Worm (Caenorhabditis elegans) whole organism, late embryonic: Measurements from ENCODE around the gene cutl-16.
A peak's percentile ranks its signal among the peaks of the same experiment; 100 is the strongest.

ENCODE experiments used
- C08G9.2 ChIP-seq: sonication (generic microtip); optimal IDR thresholded peaks from 2 replicates; lab custom pipeline; 2016; ENCODE audit warnings: mild to moderate bottlenecking, missing genetic modification characterization, moderate library complexity, missing compliant biosample characterization
- C38D4.7 ChIP-seq: fragments of 200-800 bp; sonication (Bioruptor generic); optimal IDR thresholded peaks from 2 replicates; lab custom pipeline; 2018; ENCODE audit warnings: mild to moderate bottlenecking, missing genetic modification characterization, moderate library complexity, missing compliant biosample characterization
- K09A11.1 ChIP-seq: sonication (generic microtip); optimal IDR thresholded peaks from 2 replicates; lab custom pipeline; 2017; ENCODE audit warnings: antibody characterized with exemption, mild to moderate bottlenecking, missing genetic modification characterization, missing compliant biosample characterization; ENCODE audit not compliant: insufficient read depth
- T23F11.4 ChIP-seq: fragments of 200-800 bp; sonication (Bioruptor generic); optimal IDR thresholded peaks from 2 replicates; lab custom pipeline; 2018; ENCODE audit warnings: mild to moderate bottlenecking, missing genetic modification characterization, missing compliant biosample characterization
- ama-1 ChIP-seq: fragments of 150-350 bp; optimal IDR thresholded peaks from 2 replicates; lab custom pipeline; 2014
- ceh-14 ChIP-seq: sonication (generic microtip); optimal IDR thresholded peaks from 2 replicates; lab custom pipeline; 2016; ENCODE audit warnings: missing genotype, missing genetic modification characterization, missing compliant biosample characterization
- ceh-18 ChIP-seq: sonication (generic microtip); optimal IDR thresholded peaks from 2 replicates; lab custom pipeline; 2016; ENCODE audit warnings: missing genetic modification characterization, missing compliant biosample characterization
- ceh-19 ChIP-seq: fragments of 200-800 bp; sonication (Bioruptor generic); optimal IDR thresholded peaks from 2 replicates; lab custom pipeline; 2018; ENCODE audit warnings: mild to moderate bottlenecking, missing genetic modification characterization, missing compliant biosample characterization
- ceh-2 ChIP-seq: sonication (generic microtip); optimal IDR thresholded peaks from 2 replicates; lab custom pipeline; 2016; ENCODE audit warnings: missing genotype, missing genetic modification characterization, missing compliant biosample characterization
- ceh-22 ChIP-seq: sonication (generic microtip); optimal IDR thresholded peaks from 2 replicates; lab custom pipeline; 2017; ENCODE audit warnings: missing biosample characterization, missing genetic modification characterization
- ceh-31 ChIP-seq: sonication (generic microtip); optimal IDR thresholded peaks from 2 replicates; lab custom pipeline; 2016; ENCODE audit warnings: missing genetic modification characterization, missing compliant biosample characterization
- ceh-34 ChIP-seq: sonication (generic microtip); optimal IDR thresholded peaks from 2 replicates; lab custom pipeline; 2016; ENCODE audit warnings: mild to moderate bottlenecking, missing genetic modification characterization, missing compliant biosample characterization
- ceh-6 ChIP-seq: fragments of 200-800 bp; sonication (Bioruptor generic); optimal IDR thresholded peaks from 2 replicates; lab custom pipeline; 2018; ENCODE audit warnings: mild to moderate bottlenecking, missing genetic modification characterization, missing compliant biosample characterization
- che-1 ChIP-seq: sonication (generic microtip); optimal IDR thresholded peaks from 2 replicates; lab custom pipeline; 2016; ENCODE audit warnings: mild to moderate bottlenecking, missing genetic modification characterization, missing compliant biosample characterization
- dmd-4 ChIP-seq: sonication (generic microtip); optimal IDR thresholded peaks from 2 replicates; lab custom pipeline; 2016; ENCODE audit warnings: borderline replicate concordance, missing genetic modification characterization, missing compliant biosample characterization
- dve-1 ChIP-seq: sonication (generic microtip); optimal IDR thresholded peaks from 2 replicates; lab custom pipeline; 2017; ENCODE audit warnings: antibody characterized with exemption, mild to moderate bottlenecking, missing genetic modification characterization, missing compliant biosample characterization
- elt-2 ChIP-seq: sonication (generic microtip); optimal IDR thresholded peaks from 2 replicates; lab custom pipeline; 2016; ENCODE audit warnings: missing genetic modification reagents, missing genetic modification characterization, missing compliant biosample characterization
- ets-4 ChIP-seq: sonication (generic microtip); optimal IDR thresholded peaks from 2 replicates; lab custom pipeline; 2016; ENCODE audit warnings: missing genetic modification characterization, missing compliant biosample characterization
- eyg-1 ChIP-seq: sonication (generic microtip); optimal IDR thresholded peaks from 2 replicates; lab custom pipeline; 2016; ENCODE audit warnings: missing genotype, missing genetic modification characterization, missing compliant biosample characterization
- fax-1 ChIP-seq: sonication (generic microtip); optimal IDR thresholded peaks from 2 replicates; lab custom pipeline; 2016; ENCODE audit warnings: missing genotype, missing genetic modification characterization, missing compliant biosample characterization
- fkh-10 ChIP-seq: fragments of 150-350 bp; optimal IDR thresholded peaks from 2 replicates; lab custom pipeline; 2014; ENCODE audit warnings: missing biosample characterization, missing genetic modification reagents, missing genetic modification characterization
- fkh-6 ChIP-seq: sonication (generic microtip); optimal IDR thresholded peaks from 2 replicates; lab custom pipeline; 2016; ENCODE audit warnings: missing genetic modification characterization, missing compliant biosample characterization
- gmeb-2 ChIP-seq: sonication (generic microtip); optimal IDR thresholded peaks from 2 replicates; lab custom pipeline; 2016; ENCODE audit warnings: missing genetic modification characterization, inconsistent platforms, missing compliant biosample characterization
- hlh-6 ChIP-seq: sonication (generic microtip); optimal IDR thresholded peaks from 2 replicates; lab custom pipeline; 2016; ENCODE audit warnings: missing genotype, missing genetic modification characterization, missing compliant biosample characterization
- madf-2 ChIP-seq: sonication (generic microtip); optimal IDR thresholded peaks from 2 replicates; lab custom pipeline; 2017; ENCODE audit warnings: missing genetic modification characterization, missing compliant biosample characterization
- nfya-1 ChIP-seq: sonication (generic microtip); optimal IDR thresholded peaks from 2 replicates; lab custom pipeline; 2017; ENCODE audit warnings: missing genetic modification characterization, mild to moderate bottlenecking, missing compliant biosample characterization, antibody characterized with exemption, moderate library complexity
- nhr-11 ChIP-seq: fragments of 150-350 bp; optimal IDR thresholded peaks from 2 replicates; lab custom pipeline; 2014; ENCODE audit warnings: missing biosample characterization, missing genetic modification characterization
- odd-2 ChIP-seq: sonication (generic microtip); optimal IDR thresholded peaks from 2 replicates; lab custom pipeline; 2017; ENCODE audit warnings: antibody characterized with exemption, mild to moderate bottlenecking, missing genetic modification characterization, missing compliant biosample characterization
- pag-3 ChIP-seq: sonication (generic microtip); optimal IDR thresholded peaks from 2 replicates; lab custom pipeline; 2016; ENCODE audit warnings: missing compliant biosample characterization, missing genetic modification characterization, borderline replicate concordance
- pat-9 ChIP-seq: fragments of 200-800 bp; sonication (Bioruptor generic); optimal IDR thresholded peaks from 2 replicates; lab custom pipeline; 2018; ENCODE audit warnings: mild to moderate bottlenecking, missing genetic modification characterization, moderate library complexity, missing compliant biosample characterization
- pros-1 ChIP-seq: fragments of 150-350 bp; optimal IDR thresholded peaks from 2 replicates; lab custom pipeline; 2014; ENCODE audit warnings: missing biosample characterization, missing genetic modification reagents, missing genetic modification characterization
- ref-2 ChIP-seq: sonication (generic microtip); optimal IDR thresholded peaks from 2 replicates; lab custom pipeline; 2016; ENCODE audit warnings: missing genetic modification characterization, missing compliant biosample characterization
- sdc-2 ChIP-seq: sonication (generic microtip); optimal IDR thresholded peaks from 2 replicates; lab custom pipeline; 2016; ENCODE audit warnings: missing genotype, missing genetic modification characterization, missing compliant biosample characterization
- sox-2 ChIP-seq: fragments of 200-800 bp; sonication (Bioruptor generic); IDR thresholded peaks from 2 replicates; pipeline ENCODE4 v1.3.6; 2022; ENCODE audit warnings: missing genetic modification reagents, missing genetic modification characterization, missing compliant biosample characterization
- sox-4 ChIP-seq: sonication (generic microtip); optimal IDR thresholded peaks from 2 replicates; lab custom pipeline; 2017; ENCODE audit warnings: mild to moderate bottlenecking, missing genetic modification characterization, inconsistent platforms, missing compliant biosample characterization
- syd-9 ChIP-seq: sonication (generic microtip); optimal IDR thresholded peaks from 2 replicates; lab custom pipeline; 2016; ENCODE audit warnings: mild to moderate bottlenecking, missing genetic modification characterization, moderate library complexity, missing compliant biosample characterization
- tbx-2 ChIP-seq: sonication (generic microtip); optimal IDR thresholded peaks from 2 replicates; lab custom pipeline; 2016; ENCODE audit warnings: missing genetic modification characterization, missing compliant biosample characterization
- tbx-7 ChIP-seq: sonication (generic microtip); optimal IDR thresholded peaks from 2 replicates; lab custom pipeline; 2016; ENCODE audit warnings: missing genotype, missing genetic modification characterization, missing compliant biosample characterization
- unc-42 ChIP-seq: sonication (generic microtip); optimal IDR thresholded peaks from 2 replicates; lab custom pipeline; 2016; ENCODE audit warnings: missing genotype, missing genetic modification characterization, missing compliant biosample characterization
- unc-55 ChIP-seq: sonication (generic microtip); optimal IDR thresholded peaks from 2 replicates; lab custom pipeline; 2017; ENCODE audit warnings: missing biosample characterization, missing genetic modification reagents, missing genetic modification characterization
- unc-86 ChIP-seq: sonication (generic microtip); optimal IDR thresholded peaks from 2 replicates; lab custom pipeline; 2016; ENCODE audit warnings: missing genetic modification characterization, missing compliant biosample characterization
- zip-5 ChIP-seq: sonication (generic microtip); optimal IDR thresholded peaks from 2 replicates; lab custom pipeline; 2016; ENCODE audit warnings: missing genetic modification characterization, missing compliant biosample characterization
- ztf-16 ChIP-seq: sonication (generic microtip); optimal IDR thresholded peaks from 2 replicates; lab custom pipeline; 2017; ENCODE audit warnings: missing genetic modification characterization, missing compliant biosample characterization

Gene cutl-16

ce11 chrII:6491817-6492452 lies 50.7 kb downstream of the cutl-16 start, which contains the start of the genes T28D9.11 and T28D9.1:
Gene T28D9.11, minus strand, starts transcription at chrII:6491993.
Gene T28D9.1, plus strand, starts transcription at chrII:6492402.
- TF ChIP-seq tbx-7 (tag; lab: Kevin White, UChicago) (no peak), sox-2 (GFP tag; lab: Robert Waterston, UW) (0 out of 2 replicates have a peak, but pooled peaks have one; percentile 10), fkh-6 (tag; lab: Kevin White, UChicago) (peak; percentile 12), fkh-10 (GFP tag; lab: Kevin White, UChicago) (peak; percentile 10), ztf-16 (tag; lab: Kevin White, UChicago) (no peak), C08G9.2 (tag; lab: Kevin White, UChicago) (peak; percentile 49), eyg-1 (tag; lab: Kevin White, UChicago) (peak; percentile 7), pag-3 (tag; lab: Kevin White, UChicago) (no peak), ref-2 (tag; lab: Kevin White, UChicago) (peak; percentile 41), odd-2 (tag; lab: Kevin White, UChicago) (no peak), ceh-18 (tag; lab: Kevin White, UChicago) (peak; percentile 27), syd-9 (tag; lab: Kevin White, UChicago) (peak; percentile 61), pat-9 (tag; lab: Kevin White, UChicago) (peak; percentile 48), dve-1 (peak; percentile 5), ceh-6 (GFP tag; lab: Kevin White, UChicago) (peak; percentile 31), ceh-34 (tag; lab: Kevin White, UChicago) (peak; percentile 82), unc-55 (GFP tag; lab: Kevin White, UChicago) (peak; percentile 59), ama-1 (no peak), hlh-6 (tag; lab: Kevin White, UChicago) (peak; percentile 16), zip-5 (tag; lab: Kevin White, UChicago) (peak; percentile 19), sdc-2 (peak; percentile 37), pros-1 (peak; percentile 49), unc-42 (tag; lab: Kevin White, UChicago) (peak; percentile 46), che-1 (tag; lab: Kevin White, UChicago) (no peak), unc-86 (tag; lab: Kevin White, UChicago) (no peak), ceh-14 (tag; lab: Kevin White, UChicago) (peak; percentile 75), ets-4 (tag; lab: Kevin White, UChicago) (peak; percentile 27), dmd-4 (tag; lab: Kevin White, UChicago) (peak; percentile 50), ceh-2 (tag; lab: Kevin White, UChicago) (peak; percentile 28), ceh-19 (GFP tag; lab: Kevin White, UChicago) (peak; percentile 71), tbx-2 (tag; lab: Kevin White, UChicago) (peak; percentile 67), T23F11.4 (GFP tag; lab: Kevin White, UChicago) (peak; percentile 38), gmeb-2 (tag; lab: Kevin White, UChicago) (no peak), sox-4 (tag; lab: Kevin White, UChicago) (peak; percentile 13), C38D4.7 (peak; percentile 44), ceh-22 (peak; percentile 19), ceh-31 (tag; lab: Kevin White, UChicago) (peak; percentile 80), nfya-1 (tag; lab: Kevin White, UChicago) (peak; percentile 64), fax-1 (peak; percentile 32), K09A11.1 (tag; lab: Kevin White, UChicago) (no peak)
- TF ChIP-seq, all 69 proteins: peak for 31

- TF ChIP-seq elt-2 (tag; lab: Kevin White, UChicago): no peak
- peak; percentile 84 for TF ChIP-seq unc-42 (tag; lab: Kevin White, UChicago)
- TF ChIP-seq ceh-22: no peak
- no peak for TF ChIP-seq madf-2 (tag; lab: Kevin White, UChicago)
- no peak for TF ChIP-seq ceh-31 (tag; lab: Kevin White, UChicago)
- TF ChIP-seq gmeb-2 (tag; lab: Kevin White, UChicago): no peak
- no peak for TF ChIP-seq nhr-11 (tag; lab: Kevin White, UChicago)
Observed at ce11 chrII:6493139-6493538, 51.9 kb downstream of the cutl-16 start.
